Fruit fly (Drosophila melanogaster) whole organism, embryonic: ENCODE measurements around the gene unk.

ENCODE experiments used
- Adf1 ChIP-seq: fragments of 200-800 bp; sonication (Bioruptor generic); IDR thresholded peaks from 2 replicates; pipeline ENCODE4 v1.3.6; 2022; ENCODE audit warnings: missing biosample characterization, missing genetic modification characterization
- Atf-2 ChIP-seq: fragments of 200-800 bp; sonication (Bioruptor generic); optimal IDR thresholded peaks from 2 replicates; lab custom pipeline; 2016; ENCODE audit warnings: missing biosample characterization, missing genetic modification characterization
- Bdp1 ChIP-seq: fragments of 200-800 bp; sonication (Bioruptor generic); optimal IDR thresholded peaks from 3 replicates; lab custom pipeline; 2016; ENCODE audit warnings: missing biosample characterization, missing genetic modification characterization
- CG10274 ChIP-seq: fragments of 200-800 bp; sonication (Bioruptor generic); optimal IDR thresholded peaks from 3 replicates; lab custom pipeline; 2017; ENCODE audit warnings: missing biosample characterization, mild to moderate bottlenecking, missing genetic modification characterization
- CG10431 ChIP-seq: fragments of 200-800 bp; sonication (Bioruptor generic); optimal IDR thresholded peaks from 3 replicates; lab custom pipeline; 2018; ENCODE audit warnings: missing biosample characterization, mild to moderate bottlenecking, missing genetic modification characterization
- CG13123 ChIP-seq: fragments of 200-800 bp; sonication (Bioruptor generic); optimal IDR thresholded peaks from 2 replicates; lab custom pipeline; 2016; ENCODE audit warnings: missing biosample characterization, missing genetic modification characterization
- CG14050 ChIP-seq: fragments of 200-800 bp; sonication (Bioruptor generic); IDR thresholded peaks from 3 replicates; pipeline ENCODE4 v1.3.6; 2022; ENCODE audit warnings: missing biosample characterization, missing genetic modification characterization
- CG15073 ChIP-seq: fragments of 200-800 bp; sonication (Bioruptor generic); optimal IDR thresholded peaks from 2 replicates; lab custom pipeline; 2016; ENCODE audit warnings: missing biosample characterization, missing genetic modification characterization
- CG15479 ChIP-seq: fragments of 200-800 bp; sonication (Bioruptor generic); optimal IDR thresholded peaks from 3 replicates; lab custom pipeline; 2019; ENCODE audit warnings: missing biosample characterization, mild to moderate bottlenecking, missing genetic modification characterization, moderate library complexity
- CG16779 ChIP-seq: fragments of 200-800 bp; sonication (Bioruptor generic); IDR thresholded peaks from 2 replicates; pipeline ENCODE4 v1.3.6; 2022; ENCODE audit warnings: missing biosample characterization, missing genetic modification characterization
- CG16813 ChIP-seq: fragments of 200-800 bp; sonication (Bioruptor generic); IDR thresholded peaks from 3 replicates; pipeline ENCODE4 v1.3.6; 2022; ENCODE audit warnings: missing biosample characterization, missing genetic modification characterization; ENCODE audit not compliant: partially characterized antibody
- CG16815 ChIP-seq: fragments of 200-800 bp; sonication (Bioruptor generic); optimal IDR thresholded peaks from 3 replicates; lab custom pipeline; 2017; ENCODE audit warnings: missing biosample characterization, mild to moderate bottlenecking, missing genetic modification characterization
- CG17359 ChIP-seq: fragments of 200-800 bp; sonication (Bioruptor generic); optimal IDR thresholded peaks from 3 replicates; lab custom pipeline; 2018; ENCODE audit warnings: missing biosample characterization, mild to moderate bottlenecking, missing genetic modification characterization, moderate library complexity
- CG17361 ChIP-seq: fragments of 200-800 bp; sonication (Bioruptor generic); IDR thresholded peaks from 3 replicates; pipeline ENCODE4 v1.3.6; 2022; ENCODE audit warnings: missing biosample characterization, missing genetic modification characterization
- CG2889 ChIP-seq: fragments of 200-800 bp; sonication (Bioruptor generic); IDR thresholded peaks from 3 replicates; pipeline ENCODE4 v1.3.6; 2022; ENCODE audit warnings: missing biosample characterization, missing genetic modification characterization
- CG3065 ChIP-seq: fragments of 200-800 bp; sonication (Bioruptor generic); optimal IDR thresholded peaks from 2 replicates; lab custom pipeline; 2016; ENCODE audit warnings: missing biosample characterization, missing genetic modification characterization
- CG33213 ChIP-seq: fragments of 200-800 bp; sonication (Bioruptor generic); optimal IDR thresholded peaks from 3 replicates; lab custom pipeline; 2016; ENCODE audit warnings: missing biosample characterization, missing genetic modification characterization
- CG34376 ChIP-seq: fragments of 200-800 bp; sonication (Bioruptor generic); optimal IDR thresholded peaks from 2 replicates; lab custom pipeline; 2018; ENCODE audit warnings: missing biosample characterization, mild to moderate bottlenecking, missing genetic modification characterization
- CG6813 ChIP-seq: fragments of 200-800 bp; sonication (Bioruptor generic); optimal IDR thresholded peaks from 2 replicates; lab custom pipeline; 2017; ENCODE audit warnings: missing biosample characterization, missing genetic modification characterization, mild to moderate bottlenecking, moderate library complexity, missing genetic modification reagents
- CG8089 ChIP-seq: fragments of 200-800 bp; sonication (Bioruptor generic); optimal IDR thresholded peaks from 3 replicates; lab custom pipeline; 2016; ENCODE audit warnings: missing biosample characterization, missing genetic modification characterization
- CG8290 ChIP-seq, 3 experiments: fragments of 200-800 bp; sonication (Bioruptor generic); optimal IDR thresholded peaks; 2 replicates each; lab custom pipeline; 2016 to 2019; ENCODE audit warnings: missing biosample characterization in 3 of 3, missing genetic modification characterization in 3 of 3, mild to moderate bottlenecking in 2 of 3, moderate library complexity in 1 of 3
- CG9437 ChIP-seq: fragments of 200-800 bp; sonication (Bioruptor generic); optimal IDR thresholded peaks from 2 replicates; lab custom pipeline; 2018; ENCODE audit warnings: missing biosample characterization, mild to moderate bottlenecking, missing genetic modification characterization
- CG9876 ChIP-seq: fragments of 200-800 bp; sonication (Bioruptor generic); optimal IDR thresholded peaks from 2 replicates; lab custom pipeline; 2016; ENCODE audit warnings: missing biosample characterization, missing genetic modification characterization
- Drgx ChIP-seq: fragments of 200-800 bp; sonication (Bioruptor generic); IDR thresholded peaks from 2 replicates; pipeline ENCODE4 v1.3.6; 2022; ENCODE audit warnings: missing biosample characterization, missing genetic modification characterization
- Hand ChIP-seq: fragments of 200-800 bp; sonication (Bioruptor generic); optimal IDR thresholded peaks from 2 replicates; lab custom pipeline; 2017; ENCODE audit warnings: mild to moderate bottlenecking, missing biosample characterization, missing genetic modification reagents, missing genetic modification characterization
- Hr39 ChIP-seq: fragments of >200 bp; optimal IDR thresholded peaks from 2 replicates; lab custom pipeline; 2017
- Hsf ChIP-seq: fragments of 200-800 bp; sonication (Bioruptor generic); optimal IDR thresholded peaks from 3 replicates; lab custom pipeline; 2016; ENCODE audit warnings: missing biosample characterization, missing genetic modification characterization
- Lim3 ChIP-seq: fragments of 200-800 bp; sonication (Bioruptor generic); IDR thresholded peaks from 2 replicates; pipeline ENCODE4 v1.3.6; 2022; ENCODE audit warnings: missing biosample characterization, missing genetic modification characterization
- MTF-1 ChIP-seq: fragments of 200-800 bp; sonication (Bioruptor generic); optimal IDR thresholded peaks from 2 replicates; lab custom pipeline; 2018; ENCODE audit warnings: missing biosample characterization, mild to moderate bottlenecking, missing genetic modification characterization, borderline replicate concordance
- NfI ChIP-seq: fragments of 200-800 bp; sonication (Bioruptor generic); optimal IDR thresholded peaks from 3 replicates; lab custom pipeline; 2018; ENCODE audit warnings: missing biosample characterization, mild to moderate bottlenecking, missing genetic modification characterization, moderate library complexity
- Opbp ChIP-seq: fragments of 200-800 bp; sonication (Bioruptor generic); IDR thresholded peaks from 3 replicates; pipeline ENCODE4 v1.3.6; 2022; ENCODE audit warnings: missing biosample characterization, missing genetic modification characterization; ENCODE audit not compliant: partially characterized antibody
- Ravus ChIP-seq: fragments of 200-800 bp; sonication (Bioruptor generic); IDR thresholded peaks from 2 replicates; pipeline ENCODE4 v1.3.6; 2022; ENCODE audit warnings: missing biosample characterization, missing genetic modification characterization
- Taf1 ChIP-seq: fragments of 200-800 bp; sonication (Bioruptor generic); IDR thresholded peaks from 2 replicates; pipeline ENCODE4 v1.3.6; 2022; ENCODE audit warnings: missing biosample characterization, missing genetic modification characterization
- bab2 ChIP-seq: fragments of 200-800 bp; sonication (Bioruptor generic); optimal IDR thresholded peaks from 2 replicates; lab custom pipeline; 2016; ENCODE audit warnings: missing biosample characterization, missing genetic modification characterization
- hkb ChIP-seq, 2 experiments: fragments of 200-800 bp in 1 of 2; fragments of >200 bp in 1 of 2; sonication (Bioruptor generic) in 1 of 2; IDR thresholded peaks in 1 of 2; optimal IDR thresholded peaks in 1 of 2; 2 replicates each; pipeline versions ENCODE4 v1.3.6 to Lab custom; 2017 to 2022; ENCODE audit warnings: missing biosample characterization in 1 of 2, missing genetic modification characterization in 1 of 2
- klu ChIP-seq: fragments of 200-800 bp; sonication (Bioruptor generic); IDR thresholded peaks from 2 replicates; pipeline ENCODE4 v1.3.6; 2022; ENCODE audit warnings: missing biosample characterization, missing genetic modification characterization
- kni ChIP-seq: fragments of 200-800 bp; sonication (Bioruptor generic); optimal IDR thresholded peaks from 3 replicates; lab custom pipeline; 2017; ENCODE audit warnings: mild to moderate bottlenecking, missing biosample characterization, missing genetic modification reagents, missing genetic modification characterization
- luna ChIP-seq: fragments of 200-800 bp; sonication (Bioruptor generic); optimal IDR thresholded peaks from 2 replicates; lab custom pipeline; 2016; ENCODE audit warnings: missing biosample characterization, missing genetic modification characterization
- nau ChIP-seq: fragments of 200-800 bp; sonication (Bioruptor generic); optimal IDR thresholded peaks from 3 replicates; lab custom pipeline; 2017; ENCODE audit warnings: missing biosample characterization, mild to moderate bottlenecking, missing genetic modification characterization, missing genetic modification reagents
- pfk ChIP-seq: fragments of 200-800 bp; sonication (Bioruptor generic); optimal IDR thresholded peaks from 2 replicates; lab custom pipeline; 2018; ENCODE audit warnings: missing biosample characterization, mild to moderate bottlenecking, missing genetic modification characterization, moderate library complexity
- salm ChIP-seq: fragments of 200-800 bp; sonication (Bioruptor generic); optimal IDR thresholded peaks from 2 replicates; lab custom pipeline; 2018; ENCODE audit warnings: missing biosample characterization, mild to moderate bottlenecking, missing genetic modification characterization
- scrt ChIP-seq: fragments of 200-800 bp; sonication (Bioruptor generic); optimal IDR thresholded peaks from 2 replicates; lab custom pipeline; 2018; ENCODE audit warnings: missing biosample characterization, mild to moderate bottlenecking, missing genetic modification characterization, moderate library complexity
- sd ChIP-seq: fragments of 200-800 bp; sonication (Bioruptor generic); optimal IDR thresholded peaks from 3 replicates; lab custom pipeline; 2018; ENCODE audit warnings: missing biosample characterization, mild to moderate bottlenecking, missing genetic modification characterization, moderate library complexity
- shn ChIP-seq: fragments of 200-800 bp; sonication (Bioruptor generic); optimal IDR thresholded peaks from 3 replicates; lab custom pipeline; 2016; ENCODE audit warnings: missing biosample characterization, missing genetic modification characterization
- tap ChIP-seq: fragments of 200-800 bp; optimal IDR thresholded peaks from 3 replicates; lab custom pipeline; 2019; ENCODE audit warnings: missing biosample characterization, mild to moderate bottlenecking, missing genetic modification characterization, moderate library complexity
- tgo ChIP-seq: fragments of 200-800 bp; sonication (Bioruptor generic); IDR thresholded peaks from 3 replicates; pipeline ENCODE4 v1.3.6; 2022; ENCODE audit warnings: missing biosample characterization, missing genetic modification characterization
- tup ChIP-seq: fragments of 200-800 bp; sonication (Bioruptor generic); optimal IDR thresholded peaks from 2 replicates; lab custom pipeline; 2016; ENCODE audit warnings: missing biosample characterization, mild to moderate bottlenecking, missing genetic modification characterization, moderate library complexity
- unpg ChIP-seq: fragments of 200-800 bp; sonication (Bioruptor generic); optimal IDR thresholded peaks from 3 replicates; lab custom pipeline; 2018; ENCODE audit warnings: missing biosample characterization, mild to moderate bottlenecking, missing genetic modification characterization, moderate library complexity
- usp ChIP-seq: fragments of >200 bp; optimal IDR thresholded peaks from 2 replicates; lab custom pipeline; 2017; ENCODE audit warnings: missing biosample characterization, missing genetic modification characterization
- zf30C ChIP-seq: fragments of 200-800 bp; sonication (Bioruptor generic); optimal IDR thresholded peaks from 3 replicates; lab custom pipeline; 2018; ENCODE audit warnings: missing biosample characterization, mild to moderate bottlenecking, missing genetic modification characterization

unk gene

dm6 chr3R:23175376-23175775 lies 17.7 kb upstream of the unk start (continued):
- TF ChIP-seq CG6813 (GFP tag; lab: Kevin White, UChicago) = peak; percentile 78
- TF ChIP-seq CG10431 (GFP tag; lab: Kevin White, UChicago) = peak; percentile 52
- TF ChIP-seq NfI (GFP tag; lab: Kevin White, UChicago) = peak; percentile 83
- peak; percentile 87 for TF ChIP-seq nau
- peak; percentile 94 for TF ChIP-seq Hsf (GFP tag; lab: Kevin White, UChicago)
- peak; percentile 79 for TF ChIP-seq CG2889 (GFP tag; lab: Robert Waterston, UW)
- peak; percentile 88 for TF ChIP-seq Atf-2 (GFP tag; lab: Kevin White, UChicago)
- TF ChIP-seq klu (GFP tag; lab: Robert Waterston, UW) = peak; percentile 72
- TF ChIP-seq tap = peak; percentile 95
- peak; percentile 61 for TF ChIP-seq luna (GFP tag; lab: Kevin White, UChicago)
- TF ChIP-seq pfk (GFP tag; lab: Kevin White, UChicago) = no peak
- peak; percentile 85 for TF ChIP-seq CG14050 (GFP tag; lab: Robert Waterston, UW)
- TF ChIP-seq CG13123 (GFP tag; lab: Kevin White, UChicago) = peak; percentile 70
- TF ChIP-seq Hand (GFP tag; lab: Kevin White, UChicago) = peak; percentile 30
- TF ChIP-seq zf30C (GFP tag; lab: Kevin White, UChicago) = peak; percentile 79
- TF ChIP-seq tgo = peak; percentile 93
- peak; percentile 90 for TF ChIP-seq CG17361 (GFP tag; lab: Robert Waterston, UW)
- TF ChIP-seq Hr39 (lab: Kevin White, UChicago) = no peak
- TF ChIP-seq Ravus = peak; percentile 74
- TF ChIP-seq CG34376 (GFP tag; lab: Kevin White, UChicago) = no peak
- peak; percentile 41; the same call in 1 of the 2 replicates for TF ChIP-seq Adf1
- TF ChIP-seq CG9876 (GFP tag; lab: Kevin White, UChicago) = peak; percentile 49
- TF ChIP-seq unpg = peak; percentile 96
- peak; percentile 70; the same call in 1 of the 2 replicates for TF ChIP-seq CG16779 (GFP tag; lab: Robert Waterston, UW)
- TF ChIP-seq bab2 (GFP tag; lab: Kevin White, UChicago) = peak; percentile 89
- TF ChIP-seq Opbp (GFP tag; lab: Robert Waterston, UW) = no peak
- TF ChIP-seq CG17359 = peak; percentile 95
- peak; percentile 17 for TF ChIP-seq tup
- no peak for TF ChIP-seq hkb (optimal IDR thresholded peaks at IDR 0.05; lab: Kevin White, UChicago)
- TF ChIP-seq hkb (GFP tag; IDR thresholded peaks at IDR 0.05; lab: Robert Waterston, UW) = peak; percentile 94
- peak; percentile 71 for TF ChIP-seq Bdp1
- peak; percentile 84 for TF ChIP-seq CG33213
- no peak for TF ChIP-seq usp
- TF ChIP-seq shn (GFP tag; lab: Kevin White, UChicago) = peak; percentile 64
- peak; percentile 39; the same call in 1 of the 2 replicates for TF ChIP-seq Taf1
- TF ChIP-seq CG16815 (GFP tag; lab: Kevin White, UChicago) = peak; percentile 83
- TF ChIP-seq CG15073 (GFP tag; lab: Kevin White, UChicago) = peak; percentile 60
- TF ChIP-seq CG16813 (GFP tag; lab: Robert Waterston, UW) = no peak
- TF ChIP-seq Drgx (GFP tag; lab: Robert Waterston, UW) = peak; percentile 89
- peak; percentile 79 for TF ChIP-seq MTF-1
- peak; percentile 81 for TF ChIP-seq CG9437 (GFP tag; lab: Kevin White, UChicago)
- TF ChIP-seq CG10274 (GFP tag; lab: Kevin White, UChicago) = peak; percentile 57
- peak; percentile 85 for TF ChIP-seq CG3065 (GFP tag; lab: Kevin White, UChicago)
- TF ChIP-seq salm = peak; percentile 86
- no peak for TF ChIP-seq CG15479 (GFP tag; lab: Kevin White, UChicago)
- TF ChIP-seq scrt (GFP tag; lab: Kevin White, UChicago) = peak; percentile 74
- peak; percentile 56 for TF ChIP-seq sd (tag; lab: Kevin White, UChicago)
- peak; percentile 87 for TF ChIP-seq CG8089 (GFP tag; lab: Kevin White, UChicago)
- peak; percentile 69 for TF ChIP-seq CG8290 (GFP tag; optimal IDR thresholded peaks at IDR 0.05; lab: Kevin White, UChicago)
- peak in 1 of 2 experiments; percentile 93 for TF ChIP-seq CG8290 (tag; optimal IDR thresholded peaks at IDR 0.05; lab: Kevin White, UChicago)
- peak; percentile 73 for TF ChIP-seq Lim3 (GFP tag; lab: Robert Waterston, UW)
- TF ChIP-seq kni (GFP tag; lab: Kevin White, UChicago) = peak; percentile 7
